Fruit fly (Drosophila melanogaster) whole organism: ENCODE data around the gene mtrm.

Source experiments
- CG8478 ChIP-seq: fragments of >200 bp; optimal IDR thresholded peaks from 2 replicates; lab custom pipeline; 2018; ENCODE audit warnings: inconsistent platforms
- Dll ChIP-seq: fragments of >200 bp; optimal IDR thresholded peaks from 2 replicates; lab custom pipeline; 2017
- EcR ChIP-seq, 2 experiments: fragments of >200 bp; optimal IDR thresholded peaks; 2 replicates each; lab custom pipeline; 2017; ENCODE audit warnings: missing biosample characterization in 2 of 2, missing genetic modification characterization in 2 of 2, missing genetic modification reagents in 2 of 2
- pan ChIP-seq: fragments of >200 bp; optimal IDR thresholded peaks from 2 replicates; lab custom pipeline; 2017
- psq ChIP-seq: fragments of >200 bp; optimal IDR thresholded peaks from 2 replicates; lab custom pipeline; 2017
- usp ChIP-seq: fragments of >200 bp; optimal IDR thresholded peaks from 2 replicates; lab custom pipeline; 2017; ENCODE audit warnings: missing biosample characterization, missing genetic modification characterization, mixed read lengths

mtrm gene

DNA sequence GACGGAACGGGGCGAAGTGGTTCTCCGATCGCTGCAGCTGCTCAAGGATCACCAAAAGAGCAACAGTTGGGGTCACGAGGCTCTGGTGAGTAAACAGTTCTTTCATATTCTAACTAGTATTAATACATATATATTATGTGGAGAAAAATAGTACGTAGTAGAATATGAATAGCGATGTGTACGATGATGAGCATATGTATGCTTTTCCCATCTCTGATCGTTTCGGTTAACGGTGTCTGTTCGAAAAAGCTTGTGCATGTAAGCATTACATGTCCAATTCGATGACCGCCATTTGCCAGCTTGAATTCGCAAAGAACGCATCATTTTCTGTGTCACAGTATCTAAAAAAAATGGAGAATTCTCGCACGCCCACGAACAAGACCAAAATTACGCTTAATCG, at the start of gene mtrm, which contains the start of gene Oseg1:
Gene mtrm, plus strand, starts transcription at position 288 of the 400 bp plus-strand sequence.
Gene Oseg1, minus strand, starts transcription at position 101 of the 400 bp plus-strand sequence.
- TF ChIP-seq pan (lab: Kevin White, UChicago) (no peak), EcR (GFP tag; optimal IDR thresholded peaks at IDR 0.05; lab: Kevin White, UChicago) (no peak), usp (GFP tag; lab: Kevin White, UChicago) (no peak), psq (no peak), CG8478 (lab: Kevin White, UChicago) (no peak), Dll (lab: Kevin White, UChicago) (no peak)

DNA sequence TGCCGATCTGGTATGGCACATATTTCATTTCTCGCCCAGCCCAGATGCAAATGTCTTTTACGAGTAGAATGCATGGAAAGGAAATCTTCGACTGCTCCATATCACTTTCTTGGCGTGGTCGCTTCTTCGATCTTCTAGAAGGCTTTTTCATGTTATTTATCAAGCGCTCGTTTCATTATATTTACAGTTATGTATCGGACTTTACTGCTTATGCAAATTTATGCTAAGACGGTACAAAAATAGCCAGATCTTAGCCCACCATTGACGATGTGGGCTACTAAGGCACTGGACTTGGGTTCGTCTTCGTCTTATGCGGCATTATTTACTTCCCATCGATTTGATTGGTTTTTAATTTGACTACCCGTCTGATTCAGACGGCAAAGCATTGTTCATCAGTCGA, 49.5 kb upstream of the mtrm start:
- TF ChIP-seq CG8478 (lab: Kevin White, UChicago) (no peak), EcR (GFP tag; optimal IDR thresholded peaks at IDR 0.05; lab: Kevin White, UChicago) (no peak), psq (no peak), Dll (lab: Kevin White, UChicago) (no peak), pan (lab: Kevin White, UChicago) (no peak), usp (GFP tag; lab: Kevin White, UChicago) (no peak)

DNA sequence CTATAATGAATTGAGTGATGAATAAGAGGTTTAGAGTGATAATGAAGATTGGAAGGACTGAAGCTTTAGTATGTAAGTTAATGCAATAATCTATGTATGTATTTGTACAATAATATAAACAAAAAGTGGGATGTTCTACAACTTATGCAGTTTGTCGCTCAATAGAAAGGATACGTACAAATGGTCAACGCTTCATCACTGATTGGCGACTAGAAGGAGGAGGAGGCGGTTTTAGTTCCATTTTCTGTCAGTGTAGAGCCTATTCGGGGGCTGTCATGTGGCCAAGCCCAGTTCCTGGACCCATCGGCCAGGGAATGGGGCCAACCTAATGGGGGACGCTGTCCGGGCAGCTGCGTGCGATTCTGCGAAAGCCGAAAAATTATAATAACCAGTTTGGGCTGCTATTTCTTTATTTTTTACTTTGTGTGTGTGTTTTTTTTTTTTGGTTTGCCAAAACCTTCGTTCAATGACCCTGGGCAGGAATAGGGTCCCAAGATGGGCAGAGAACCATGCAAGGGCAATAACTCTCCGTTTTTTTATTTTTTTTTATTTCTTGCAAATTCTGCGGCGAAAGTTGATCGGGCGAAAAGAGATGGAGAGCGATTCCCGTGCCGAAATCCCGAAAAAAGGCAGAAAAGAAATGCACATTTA, 44.0 kb upstream of the mtrm start:
- TF ChIP-seq psq (no peak), EcR (GFP tag; optimal IDR thresholded peaks at IDR 0.05; lab: Kevin White, UChicago) (peak in 1 of 2 experiments; percentile 9)

DNA sequence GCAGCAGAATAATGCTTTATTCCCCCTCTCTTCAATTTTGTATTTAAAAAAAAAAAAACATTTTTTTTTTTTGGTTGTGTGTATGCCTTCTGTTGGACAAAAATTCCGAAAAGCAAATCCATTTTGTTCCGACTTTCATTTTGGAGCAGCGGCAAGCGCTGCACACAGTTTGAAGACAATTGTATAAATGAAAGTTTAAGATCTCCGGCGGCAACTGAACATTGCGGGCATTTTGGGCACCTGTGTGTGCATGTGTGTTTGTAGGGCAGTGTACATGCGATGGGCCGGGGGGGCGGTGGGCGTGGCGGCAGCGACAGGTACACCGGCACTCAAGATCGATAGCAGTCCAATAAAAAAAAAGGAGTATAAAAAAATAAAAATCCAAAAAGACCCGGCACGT, 43.4 kb upstream of the mtrm start:
- no peak for TF ChIP-seq usp (GFP tag; lab: Kevin White, UChicago)
- TF ChIP-seq Dll (lab: Kevin White, UChicago): no peak
- TF ChIP-seq pan (lab: Kevin White, UChicago): no peak
- no peak for TF ChIP-seq psq

DNA sequence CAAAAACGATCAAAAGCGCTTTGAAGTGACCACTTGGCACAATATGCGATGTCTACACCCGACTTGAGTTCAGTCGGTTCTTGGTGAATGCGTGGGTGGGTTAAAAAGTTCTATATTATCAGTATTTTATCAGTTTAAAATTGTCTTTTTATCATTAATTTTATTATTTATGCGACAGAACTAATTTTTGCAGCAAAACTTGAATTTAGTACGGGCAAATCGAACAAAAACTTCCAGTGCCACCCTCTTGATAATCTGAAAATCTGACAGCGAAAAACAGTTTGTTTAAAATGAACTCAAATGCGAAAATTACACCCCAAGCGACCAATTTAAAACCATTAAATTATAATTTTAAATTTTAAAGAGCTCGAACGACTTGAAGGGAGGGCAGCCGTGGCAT, 41.9 kb upstream of the mtrm start:
- TF ChIP-seq pan (lab: Kevin White, UChicago): no peak
- no peak for TF ChIP-seq usp (GFP tag; lab: Kevin White, UChicago)
- no peak for TF ChIP-seq CG8478 (lab: Kevin White, UChicago)
- no peak for TF ChIP-seq EcR (GFP tag; optimal IDR thresholded peaks at IDR 0.05; lab: Kevin White, UChicago)
- no peak for TF ChIP-seq psq
- no peak for TF ChIP-seq Dll (lab: Kevin White, UChicago)

DNA sequence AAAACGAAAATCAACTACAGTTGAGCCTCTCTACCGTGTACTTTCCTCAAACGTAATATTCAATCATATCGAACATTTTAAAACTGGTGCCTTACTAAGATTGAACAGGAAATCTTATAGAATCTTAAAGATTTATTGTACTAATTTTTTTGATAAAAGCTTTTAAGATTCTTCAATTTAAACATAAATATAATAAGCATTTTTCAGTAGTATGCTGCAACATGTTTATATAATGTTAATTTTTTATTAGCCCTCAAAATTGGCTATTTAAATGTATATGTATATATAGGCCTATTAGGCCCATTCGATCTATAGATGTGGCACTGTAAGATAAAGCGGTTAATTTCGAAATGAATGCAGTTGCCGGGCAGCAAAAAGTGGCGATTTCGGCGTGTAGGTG, 41.3 kb upstream of the mtrm start:
- TF ChIP-seq psq (no peak), EcR (GFP tag; optimal IDR thresholded peaks at IDR 0.05; lab: Kevin White, UChicago) (no peak), usp (GFP tag; lab: Kevin White, UChicago) (no peak), Dll (lab: Kevin White, UChicago) (no peak), pan (lab: Kevin White, UChicago) (no peak), CG8478 (lab: Kevin White, UChicago) (no peak)

DNA sequence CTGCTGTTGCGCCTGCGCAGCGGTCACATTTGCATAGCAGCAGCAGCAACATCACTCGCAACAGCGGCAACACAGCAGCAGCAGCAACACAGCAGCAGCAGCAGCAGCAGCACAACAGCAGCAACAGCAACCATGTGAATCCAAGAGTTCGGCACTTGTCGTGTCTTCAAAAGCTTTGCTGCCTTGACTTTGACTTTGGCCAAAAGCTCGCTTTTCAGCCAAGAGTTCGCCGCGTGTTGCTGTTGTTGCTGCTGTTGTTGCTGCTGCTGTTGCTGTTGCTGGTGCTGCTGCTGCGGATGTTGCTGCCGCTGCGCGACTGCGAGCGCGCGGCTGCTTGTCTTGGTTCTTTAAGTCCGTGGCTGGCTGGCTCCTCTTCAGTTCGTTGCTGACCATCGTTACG, 40.8 kb upstream of the mtrm start, which contains the start of gene ImpE1:
Gene ImpE1, plus strand, starts transcription at position 371 of the 400 bp plus-strand sequence.
- peak; percentile 2 for TF ChIP-seq Dll (lab: Kevin White, UChicago)
- no peak for TF ChIP-seq EcR (GFP tag; optimal IDR thresholded peaks at IDR 0.05; lab: Kevin White, UChicago)
- TF ChIP-seq psq: no peak
- TF ChIP-seq pan (lab: Kevin White, UChicago): no peak
- TF ChIP-seq usp (GFP tag; lab: Kevin White, UChicago): no peak
- TF ChIP-seq CG8478 (lab: Kevin White, UChicago): no peak

DNA sequence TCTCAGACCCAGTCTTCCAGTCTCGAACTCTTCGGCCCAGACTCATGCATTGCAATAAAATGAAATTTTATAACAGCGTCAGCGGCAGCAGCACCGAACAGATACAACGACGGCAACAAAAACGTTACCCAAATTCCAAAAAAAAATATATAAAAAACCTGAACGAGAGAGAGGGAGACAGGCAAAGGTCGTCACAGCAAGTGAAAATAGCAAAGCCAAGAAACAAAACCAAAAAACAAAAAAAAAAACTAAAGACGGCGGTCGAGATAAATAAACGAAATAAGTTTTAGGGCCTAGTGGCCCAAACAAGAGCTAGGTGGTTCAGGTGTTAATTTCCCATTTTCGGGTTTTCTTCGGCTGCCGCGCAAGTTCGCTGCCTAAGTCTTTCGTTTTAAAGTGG, 38.7 kb upstream of the mtrm start:
- no peak for TF ChIP-seq pan (lab: Kevin White, UChicago)
- TF ChIP-seq CG8478 (lab: Kevin White, UChicago): no peak
- no peak for TF ChIP-seq usp (GFP tag; lab: Kevin White, UChicago)
- TF ChIP-seq psq: no peak
- no peak for TF ChIP-seq EcR (GFP tag; optimal IDR thresholded peaks at IDR 0.05; lab: Kevin White, UChicago)
- TF ChIP-seq Dll (lab: Kevin White, UChicago): no peak

DNA sequence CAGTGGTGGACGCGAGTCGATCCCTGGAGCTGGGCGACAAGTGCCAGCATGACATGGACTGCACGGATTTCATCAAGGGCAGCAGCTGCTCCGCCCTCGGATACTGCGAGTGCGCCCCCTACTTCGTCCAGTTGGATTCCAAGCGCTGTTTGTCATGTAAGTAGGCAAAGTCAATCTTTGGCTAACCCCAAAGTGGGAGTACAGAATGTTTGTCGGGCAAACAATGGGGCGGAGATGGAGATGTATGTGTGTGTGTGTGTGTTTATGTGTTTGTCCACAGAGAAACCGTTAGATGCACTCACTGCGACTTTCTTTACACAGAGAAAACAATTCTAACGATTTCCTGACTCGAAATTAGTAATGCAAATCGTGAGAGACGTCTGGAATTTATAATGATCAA, 33.7 kb upstream of the mtrm start:
- TF ChIP-seq CG8478 (lab: Kevin White, UChicago) (no peak), usp (GFP tag; lab: Kevin White, UChicago) (no peak), psq (no peak), pan (lab: Kevin White, UChicago) (no peak), EcR (GFP tag; optimal IDR thresholded peaks at IDR 0.05; lab: Kevin White, UChicago) (no peak), Dll (lab: Kevin White, UChicago) (no peak)

DNA sequence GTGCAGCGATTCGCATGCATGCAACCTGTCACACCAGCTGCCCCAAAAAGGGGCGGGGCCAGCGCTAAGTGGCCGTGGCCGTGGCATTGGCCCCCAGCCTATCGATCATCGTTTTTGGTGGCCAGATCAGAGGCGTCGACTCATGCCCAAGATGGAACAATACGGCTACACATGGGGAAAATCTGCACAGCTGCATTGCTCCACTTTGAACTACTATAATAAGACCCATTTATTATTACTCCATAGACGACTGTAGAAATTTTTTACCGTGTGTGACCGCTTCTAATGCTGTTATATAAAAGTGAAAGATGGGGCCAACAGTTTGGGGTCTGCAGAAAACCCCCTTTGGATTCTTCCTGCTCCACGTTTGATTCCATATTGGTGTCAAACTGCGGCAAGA, 28.8 kb upstream of the mtrm start:
- TF ChIP-seq EcR (GFP tag; optimal IDR thresholded peaks at IDR 0.05; lab: Kevin White, UChicago) (no peak), pan (lab: Kevin White, UChicago) (no peak), Dll (lab: Kevin White, UChicago) (no peak), usp (GFP tag; lab: Kevin White, UChicago) (no peak), psq (no peak), CG8478 (lab: Kevin White, UChicago) (no peak)

DNA sequence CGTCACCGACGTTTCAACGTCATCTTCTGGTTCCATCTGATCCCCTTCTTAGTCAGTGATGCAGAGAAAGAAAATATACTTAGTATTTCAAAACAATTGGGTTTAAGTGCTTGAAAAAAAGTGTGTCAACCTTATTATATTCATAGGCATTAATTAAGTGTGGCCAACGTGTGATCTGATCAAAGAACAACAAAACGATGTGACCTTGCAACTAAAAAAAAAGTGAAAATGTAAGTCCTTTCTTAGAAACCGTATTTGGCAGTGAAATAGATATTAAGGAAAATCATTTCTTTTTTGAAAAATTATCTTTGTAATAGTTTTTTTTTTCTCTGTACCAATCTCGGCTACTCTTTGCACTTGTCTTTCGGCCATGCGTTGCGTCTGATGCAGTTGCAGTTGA, 27.8 kb upstream of the mtrm start:
- no peak for TF ChIP-seq Dll (lab: Kevin White, UChicago)
- no peak for TF ChIP-seq EcR (GFP tag; optimal IDR thresholded peaks at IDR 0.05; lab: Kevin White, UChicago)
- TF ChIP-seq psq: no peak
- TF ChIP-seq pan (lab: Kevin White, UChicago): no peak
- no peak for TF ChIP-seq CG8478 (lab: Kevin White, UChicago)
- no peak for TF ChIP-seq usp (GFP tag; lab: Kevin White, UChicago)

DNA sequence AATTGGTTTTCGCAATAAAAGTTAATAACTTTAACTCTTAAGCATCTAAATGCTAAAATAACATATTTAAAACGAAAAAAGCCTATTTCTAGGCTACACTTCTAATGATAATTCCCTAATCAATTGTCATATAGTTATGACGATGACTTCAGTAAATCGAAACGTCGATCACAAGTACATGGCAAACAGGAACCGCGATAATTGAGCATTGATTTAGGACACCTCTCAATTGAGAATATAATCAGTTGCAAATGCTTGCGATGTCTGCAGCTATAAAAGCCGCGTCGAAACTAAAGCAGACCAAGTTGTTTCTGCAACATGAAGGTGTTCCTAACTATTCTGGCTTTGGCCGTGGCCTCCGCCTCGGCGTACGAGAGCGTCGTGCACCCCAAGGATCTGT, 21.6 kb upstream of the mtrm start, which contains the start of gene Jon66Ci:
Gene Jon66Ci, plus strand, starts transcription at position 301 of the 400 bp plus-strand sequence.
- TF ChIP-seq EcR (GFP tag; optimal IDR thresholded peaks at IDR 0.05; lab: Kevin White, UChicago) (no peak), usp (GFP tag; lab: Kevin White, UChicago) (no peak)
